Fruit fly (Drosophila melanogaster): ENCODE measurements around the gene Pop4.

Gene Pop4

dm6 chr3L:7974671-7975281 is 3.7 kb downstream of the Pop4 start, which contains the start of gene CG8042:
TSS of gene CG8042 (minus strand) at chr3L:7974991.
- no peak for TF ChIP-seq Rel (GFP tag; optimal IDR thresholded peaks at IDR 0.05)
- peak; percentile 23 for TF ChIP-seq Rel (tag; optimal IDR thresholded peaks at IDR 0.05)
- TF ChIP-seq sage (GFP tag; optimal IDR thresholded peaks at IDR 0.05): no peak

- TF ChIP-seq sage (GFP tag; optimal IDR thresholded peaks at IDR 0.05) (peak; percentile 13), dsf (GFP tag; optimal IDR thresholded peaks at IDR 0.05; ENCODE audit: borderline replicate concordance) (no peak)
These were observed 8.0 kb downstream of the Pop4 start, which contains the start of gene RNaseX25 for dm6 chr3L:7970442-7970841. TSS of gene RNaseX25 (plus strand) at chr3L:7970588.

- TF ChIP-seq CG9705 (GFP tag; optimal IDR thresholded peaks at IDR 0.05) (no peak), Rel (GFP tag; optimal IDR thresholded peaks at IDR 0.05) (no peak), Rel (tag; optimal IDR thresholded peaks at IDR 0.05) (peak; percentile 29)
These were observed 9.9 kb downstream of the Pop4 start for dm6 chr3L:7968422-7969030.

DNA sequence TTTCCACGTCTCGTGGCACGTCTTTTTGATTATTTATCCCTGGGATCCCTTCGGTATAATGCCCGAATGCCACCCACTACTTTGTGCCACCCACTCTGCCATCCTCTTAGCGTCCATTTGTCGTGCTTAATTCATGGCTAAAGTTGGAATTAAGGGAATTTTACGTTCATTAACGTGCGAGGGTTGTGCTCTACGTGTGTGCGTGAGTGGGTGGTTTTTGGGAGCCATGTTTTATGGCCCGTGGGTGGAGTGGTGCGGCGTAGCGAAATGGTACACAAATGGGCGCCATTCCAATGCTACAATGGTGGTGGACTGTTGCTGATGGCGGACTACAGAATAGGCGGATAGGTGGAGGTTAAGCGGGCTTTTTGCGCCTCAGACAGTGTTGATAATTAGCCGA is 11.2 kb downstream of the Pop4 start:
- TF ChIP-seq jim (GFP tag; optimal IDR thresholded peaks at IDR 0.05) (no peak), woc (GFP tag; optimal IDR thresholded peaks at IDR 0.05) (no peak), CG32264 (GFP tag; optimal IDR thresholded peaks at IDR 0.05) (no peak), rgr (GFP tag; optimal IDR thresholded peaks at IDR 0.05) (no peak), Rel (GFP tag; optimal IDR thresholded peaks at IDR 0.05) (no peak), Rel (tag; optimal IDR thresholded peaks at IDR 0.05) (no peak), Myc (optimal IDR thresholded peaks at IDR 0.05) (no peak), pan (optimal IDR thresholded peaks at IDR 0.05) (no peak), Vsx2 (GFP tag; optimal IDR thresholded peaks at IDR 0.05; ENCODE audit: partially characterized antibody) (no peak), Hr78 (GFP tag; optimal IDR thresholded peaks at IDR 0.05) (no peak), sv (GFP tag; optimal IDR thresholded peaks at IDR 0.05) (no peak), OdsH (GFP tag; optimal IDR thresholded peaks at IDR 0.05) (no peak), h (GFP tag; optimal IDR thresholded peaks at IDR 0.05) (no peak), dl (GFP tag; optimal IDR thresholded peaks at IDR 0.05; ENCODE audit: insufficient read depth in 1 of 2, partially characterized antibody in 2 of 2) (no peak), br (GFP tag; optimal IDR thresholded peaks at IDR 0.05) (no peak), Dfd (GFP tag; optimal IDR thresholded peaks at IDR 0.05) (no peak), dsf (GFP tag; optimal IDR thresholded peaks at IDR 0.05; ENCODE audit: borderline replicate concordance) (no peak), dmrt93B (GFP tag; optimal IDR thresholded peaks at IDR 0.05) (no peak), N (GFP tag; optimal IDR thresholded peaks at IDR 0.05) (no peak)

DNA sequence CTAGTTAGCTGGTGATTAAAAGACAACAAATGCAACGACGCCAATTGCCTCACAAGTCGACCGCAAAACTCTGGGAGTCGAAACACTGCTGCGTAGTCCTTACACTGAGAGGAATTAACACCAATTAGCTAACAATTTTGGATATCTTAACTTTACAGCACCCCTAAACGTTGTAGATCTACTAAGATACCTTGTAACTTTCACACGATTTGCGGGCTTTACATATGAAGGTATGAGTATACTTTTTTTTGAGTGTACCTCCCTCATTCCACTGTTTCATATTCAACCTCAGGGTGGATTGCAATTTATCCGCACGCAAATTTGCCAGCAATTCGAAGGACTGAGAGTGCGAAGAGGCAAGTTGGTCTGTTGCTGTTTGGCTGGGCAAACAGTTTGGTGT is 14.9 kb downstream of the Pop4 start:
- TF ChIP-seq CrebA (GFP tag; optimal IDR thresholded peaks at IDR 0.05; ENCODE audit: borderline replicate concordance) (no peak), jim (GFP tag; optimal IDR thresholded peaks at IDR 0.05) (no peak), brk (GFP tag; optimal IDR thresholded peaks at IDR 0.05) (no peak), psq (GFP tag; optimal IDR thresholded peaks at IDR 0.05) (no peak), rgr (GFP tag; optimal IDR thresholded peaks at IDR 0.05) (no peak), h (GFP tag; optimal IDR thresholded peaks at IDR 0.05) (no peak), Hnf4 (GFP tag; optimal IDR thresholded peaks at IDR 0.05) (no peak), usp (GFP tag; optimal IDR thresholded peaks at IDR 0.05) (no peak), N (GFP tag; optimal IDR thresholded peaks at IDR 0.05) (no peak), Hr78 (GFP tag; optimal IDR thresholded peaks at IDR 0.05) (no peak), br (GFP tag; optimal IDR thresholded peaks at IDR 0.05) (no peak), Dif (GFP tag; optimal IDR thresholded peaks at IDR 0.05; ENCODE audit: partially characterized antibody) (no peak)

DNA sequence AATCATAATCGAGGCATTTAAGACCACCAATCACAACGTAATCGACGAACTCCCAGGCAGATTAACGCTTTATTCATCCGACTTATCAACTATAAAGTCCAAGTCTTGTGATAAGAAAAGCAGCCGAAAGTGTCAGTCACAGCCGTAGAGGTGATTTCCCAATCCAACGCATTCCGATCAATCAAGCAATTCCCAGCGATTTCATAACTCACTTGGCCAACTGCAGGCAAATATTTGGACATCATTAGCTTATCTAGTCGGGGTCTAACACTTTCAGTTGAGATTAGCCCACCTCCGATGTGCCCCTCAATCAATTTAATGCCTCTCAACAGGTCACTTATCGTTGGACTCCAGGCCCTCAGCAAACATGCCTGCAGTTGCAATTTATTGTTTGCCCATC is 15.4 kb downstream of the Pop4 start:
- TF ChIP-seq GATAd (GFP tag; optimal IDR thresholded peaks at IDR 0.05) (no peak), Hnf4 (GFP tag; optimal IDR thresholded peaks at IDR 0.05) (no peak), usp (GFP tag; optimal IDR thresholded peaks at IDR 0.05) (no peak), jim (GFP tag; optimal IDR thresholded peaks at IDR 0.05) (no peak), Vsx2 (GFP tag; optimal IDR thresholded peaks at IDR 0.05; ENCODE audit: partially characterized antibody) (no peak), CG32264 (GFP tag; optimal IDR thresholded peaks at IDR 0.05) (no peak), h (GFP tag; optimal IDR thresholded peaks at IDR 0.05) (no peak), Hr83 (GFP tag; optimal IDR thresholded peaks at IDR 0.05; ENCODE audit: poor library complexity, severe bottlenecking) (no peak), ey (GFP tag; optimal IDR thresholded peaks at IDR 0.05) (no peak), tai (GFP tag; optimal IDR thresholded peaks at IDR 0.05) (no peak), Rel (GFP tag; optimal IDR thresholded peaks at IDR 0.05) (no peak), Rel (tag; optimal IDR thresholded peaks at IDR 0.05) (no peak), fru (GFP tag; optimal IDR thresholded peaks at IDR 0.05) (no peak), dsf (GFP tag; optimal IDR thresholded peaks at IDR 0.05; ENCODE audit: borderline replicate concordance) (no peak), Sp1 (GFP tag; optimal IDR thresholded peaks at IDR 0.05) (no peak), Mio (GFP tag; optimal IDR thresholded peaks at IDR 0.05) (no peak), Jra (GFP tag; optimal IDR thresholded peaks at IDR 0.05) (no peak), psq (GFP tag; optimal IDR thresholded peaks at IDR 0.05) (no peak)

Measured in whole organism, wandering third instar larva.